Worm (Caenorhabditis elegans) whole organism, L4/young adult: ENCODE data around the gene D2023.4.

Source experiments
- W03F9.2 ChIP-seq: fragments of 150-350 bp; optimal IDR thresholded peaks from 2 replicates; lab custom pipeline; 2014; ENCODE audit warnings: missing biosample characterization, missing genetic modification characterization
- dao-5 ChIP-seq: sonication (generic microtip); optimal IDR thresholded peaks from 2 replicates; lab custom pipeline; 2016; ENCODE audit warnings: missing genotype, missing genetic modification characterization, moderate library complexity, missing compliant biosample characterization
- him-1 ChIP-seq: sonication (generic microtip); optimal IDR thresholded peaks from 2 replicates; lab custom pipeline; 2016; ENCODE audit warnings: missing genotype, missing genetic modification reagents, missing genetic modification characterization, missing compliant biosample characterization

ce11 chrV:11844828-11845227 is 19.3 kb upstream of the D2023.4 start:
- TF ChIP-seq W03F9.2 (tag; lab: Kevin White, UChicago) = no peak
- TF ChIP-seq him-1 (tag; lab: Kevin White, UChicago) = peak; percentile 42
- TF ChIP-seq dao-5 (tag; lab: Kevin White, UChicago) = no peak
